Worm (Caenorhabditis elegans) whole organism, L1 larva: Measurements from ENCODE around the gene bre-1.

Experiments
- C34B4.2 ChIP-seq: sonication (generic microtip); optimal IDR thresholded peaks from 2 replicates; lab custom pipeline; 2017; ENCODE audit warnings: mild to moderate bottlenecking, missing genetic modification characterization, missing compliant biosample characterization
- F16B12.6 ChIP-seq: fragments of 150-350 bp; optimal IDR thresholded peaks from 2 replicates; lab custom pipeline; 2014; ENCODE audit warnings: missing biosample characterization, missing genetic modification characterization
- blmp-1 ChIP-seq: fragments of 150-350 bp; optimal IDR thresholded peaks from 2 replicates; lab custom pipeline; 2014; ENCODE audit warnings: missing biosample characterization, missing genetic modification characterization
- ceh-82 ChIP-seq, 3 experiments: fragments of 150-350 bp in 1 of 3; sonication (generic microtip) in 2 of 3; optimal IDR thresholded peaks; 2 replicates each; lab custom pipeline; 2014 to 2017; ENCODE audit warnings: missing biosample characterization in 3 of 3, missing genetic modification characterization in 3 of 3
- ceh-90 ChIP-seq: sonication (generic microtip); optimal IDR thresholded peaks from 2 replicates; lab custom pipeline; 2016; ENCODE audit warnings: missing genetic modification characterization, missing compliant biosample characterization
- ces-1 ChIP-seq: fragments of 150-350 bp; optimal IDR thresholded peaks from 2 replicates; lab custom pipeline; 2014; ENCODE audit warnings: missing biosample characterization, missing genetic modification reagents, missing genetic modification characterization
- dpl-1 ChIP-seq, 3 experiments: fragments of 150-350 bp in 2 of 3; sonication (generic microtip) in 1 of 3; optimal IDR thresholded peaks; 2 replicates each; lab custom pipeline; 2014 to 2017; ENCODE audit warnings: missing biosample characterization in 3 of 3, missing genetic modification characterization in 3 of 3, missing genetic modification reagents in 3 of 3
- dsc-1 ChIP-seq: sonication (generic microtip); optimal IDR thresholded peaks from 2 replicates; lab custom pipeline; 2016; ENCODE audit warnings: mild to moderate bottlenecking, missing genetic modification characterization, missing compliant biosample characterization
- efl-1 ChIP-seq, 4 experiments: fragments of 150-350 bp; optimal IDR thresholded peaks in 3 of 4; peaks in 1 of 4; 1 replicate in 1 of 4; 2 replicates in 3 of 4; lab custom pipeline; 2014; ENCODE audit warnings: missing biosample characterization in 2 of 4, missing genetic modification characterization in 2 of 4, missing genetic modification reagents in 2 of 4
- elt-2 ChIP-seq: sonication (generic microtip); optimal IDR thresholded peaks from 2 replicates; lab custom pipeline; 2016; ENCODE audit warnings: missing genetic modification characterization, mild to moderate bottlenecking, inconsistent platforms, missing compliant biosample characterization, missing genetic modification reagents
- elt-3 ChIP-seq, 6 experiments: fragments of 150-350 bp in 1 of 6; sonication (generic microtip); optimal IDR thresholded peaks; 2 replicates each; lab custom pipeline; 2017 to 2018; ENCODE audit warnings: missing biosample characterization in 6 of 6, missing genetic modification characterization in 6 of 6, inconsistent platforms in 1 of 6
- ets-5 ChIP-seq: fragments of 200-800 bp; sonication (Bioruptor generic); IDR thresholded peaks from 2 replicates; pipeline ENCODE4 v1.3.6; 2022; ENCODE audit warnings: missing genetic modification characterization, missing compliant biosample characterization
- fkh-10 ChIP-seq: sonication (generic microtip); optimal IDR thresholded peaks from 2 replicates; lab custom pipeline; 2017; ENCODE audit warnings: missing biosample characterization, missing genetic modification reagents, missing genetic modification characterization
- fkh-4 ChIP-seq: sonication (generic microtip); optimal IDR thresholded peaks from 2 replicates; lab custom pipeline; 2016; ENCODE audit warnings: missing compliant biosample characterization, missing genetic modification characterization, borderline replicate concordance
- fkh-8 ChIP-seq: sonication (generic microtip); optimal IDR thresholded peaks from 2 replicates; lab custom pipeline; 2016; ENCODE audit warnings: mild to moderate bottlenecking, missing genetic modification characterization, missing compliant biosample characterization
- irx-1 ChIP-seq: sonication (generic microtip); optimal IDR thresholded peaks from 2 replicates; lab custom pipeline; 2016; ENCODE audit warnings: missing genetic modification characterization, missing compliant biosample characterization
- lin-14 ChIP-seq: fragments of 200-800 bp; sonication (Bioruptor generic); optimal IDR thresholded peaks from 2 replicates; lab custom pipeline; 2018; ENCODE audit warnings: mild to moderate bottlenecking, missing genetic modification characterization, moderate library complexity, missing compliant biosample characterization
- lin-35 ChIP-seq, 2 experiments: fragments of 150-350 bp; optimal IDR thresholded peaks; 2 replicates each; lab custom pipeline; 2014; ENCODE audit warnings: missing biosample characterization in 2 of 2, missing genetic modification characterization in 2 of 2, missing genetic modification reagents in 2 of 2
- nhr-11 ChIP-seq: fragments of 150-350 bp; optimal IDR thresholded peaks from 2 replicates; lab custom pipeline; 2014; ENCODE audit warnings: missing biosample characterization, missing genetic modification characterization
- nhr-20 ChIP-seq: sonication (generic microtip); optimal IDR thresholded peaks from 2 replicates; lab custom pipeline; 2016; ENCODE audit warnings: mild to moderate bottlenecking, missing genetic modification characterization, missing compliant biosample characterization
- nhr-71 ChIP-seq: sonication (generic microtip); optimal IDR thresholded peaks from 2 replicates; lab custom pipeline; 2016; ENCODE audit warnings: mild to moderate bottlenecking, missing genetic modification characterization, moderate library complexity, missing compliant biosample characterization
- nhr-76 ChIP-seq: sonication (generic microtip); optimal IDR thresholded peaks from 2 replicates; lab custom pipeline; 2017; ENCODE audit warnings: missing biosample characterization, missing genetic modification characterization
- nhr-84 ChIP-seq: sonication (generic microtip); optimal IDR thresholded peaks from 2 replicates; lab custom pipeline; 2017; ENCODE audit warnings: missing biosample characterization, missing genetic modification characterization
- nhr-85 ChIP-seq: sonication (generic microtip); peaks from one replicate; lab custom pipeline; 2016; ENCODE audit warnings: missing genetic modification characterization, inconsistent platforms, missing compliant biosample characterization
- pqm-1 ChIP-seq: sonication (generic microtip); optimal IDR thresholded peaks from 3 replicates; lab custom pipeline; 2017; ENCODE audit warnings: missing biosample characterization, missing genetic modification characterization
- rnt-1 ChIP-seq: sonication (generic microtip); optimal IDR thresholded peaks from 2 replicates; lab custom pipeline; 2016; ENCODE audit warnings: mild to moderate bottlenecking, missing genetic modification characterization, moderate library complexity, missing compliant biosample characterization
- snpc-4 ChIP-seq: fragments of 150-350 bp; optimal IDR thresholded peaks from 2 replicates; lab custom pipeline; 2014; ENCODE audit warnings: missing biosample characterization, missing genetic modification characterization
- snu-23 ChIP-seq: sonication (generic microtip); optimal IDR thresholded peaks from 2 replicates; lab custom pipeline; 2016; ENCODE audit warnings: missing genetic modification characterization, missing compliant biosample characterization
- swsn-7 ChIP-seq: sonication (generic microtip); optimal IDR thresholded peaks from 2 replicates; lab custom pipeline; 2016; ENCODE audit warnings: missing genetic modification characterization, missing compliant biosample characterization
- tlp-1 ChIP-seq: fragments of 150-350 bp; optimal IDR thresholded peaks from 2 replicates; lab custom pipeline; 2014; ENCODE audit warnings: missing biosample characterization, missing genetic modification characterization
- vab-15 ChIP-seq: sonication (generic microtip); optimal IDR thresholded peaks from 2 replicates; lab custom pipeline; 2017; ENCODE audit warnings: missing genotype, mild to moderate bottlenecking, missing genetic modification characterization, missing compliant biosample characterization
- xbp-1 ChIP-seq: sonication (generic microtip); optimal IDR thresholded peaks from 2 replicates; lab custom pipeline; 2016; ENCODE audit warnings: missing genetic modification characterization, missing compliant biosample characterization

The bre-1 gene

DNA sequence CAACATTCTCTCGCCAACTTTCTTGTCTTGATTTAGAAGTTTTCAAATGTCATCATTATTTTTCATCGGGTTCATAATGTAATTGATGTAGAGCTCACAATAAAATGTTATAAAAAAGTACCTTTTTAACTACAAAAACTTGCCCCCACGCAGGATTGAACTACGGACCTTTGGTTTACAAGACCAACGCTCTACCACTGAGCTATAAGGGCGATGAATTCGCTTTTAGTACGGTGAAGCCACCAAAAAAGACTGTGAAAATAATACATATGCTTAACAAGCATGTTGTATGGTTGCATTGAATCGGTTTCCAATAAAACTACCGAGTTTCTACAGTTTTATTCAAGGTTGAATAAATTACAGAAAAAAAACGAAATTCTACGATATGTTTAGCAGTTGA is 13.6 kb downstream of the bre-1 start:
- TF ChIP-seq lin-35 (GFP tag; optimal IDR thresholded peaks at IDR 0.05; lab: Kevin White, UChicago) = no peak
- no peak for TF ChIP-seq ceh-90 (tag; lab: Kevin White, UChicago)
- TF ChIP-seq F16B12.6 (tag; lab: Kevin White, UChicago) = no peak
- no peak for TF ChIP-seq xbp-1 (tag; lab: Kevin White, UChicago)
- no peak for TF ChIP-seq nhr-11

DNA sequence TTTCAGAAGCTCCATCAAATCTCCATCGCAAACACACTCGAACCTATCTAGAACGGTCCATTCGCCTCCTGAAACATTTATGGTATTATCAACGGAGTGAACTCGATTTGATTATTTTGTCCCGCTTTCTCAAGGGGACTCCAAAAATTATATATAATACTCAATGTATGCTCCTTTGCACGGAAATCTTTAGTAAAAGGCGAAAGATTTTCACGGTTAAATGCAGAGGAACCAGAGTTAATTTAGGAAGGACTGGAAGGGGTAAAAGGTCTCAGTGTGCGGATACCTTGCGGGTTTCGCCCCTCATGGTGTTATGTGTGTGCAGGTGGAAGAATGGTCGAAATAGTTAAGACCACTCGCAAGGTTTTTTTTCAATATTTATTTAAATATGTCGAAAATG is 14.1 kb downstream of the bre-1 start:
- TF ChIP-seq tlp-1 (tag; lab: Kevin White, UChicago) = no peak
- TF ChIP-seq snpc-4 (tag; lab: Kevin White, UChicago) = peak; percentile 79

DNA sequence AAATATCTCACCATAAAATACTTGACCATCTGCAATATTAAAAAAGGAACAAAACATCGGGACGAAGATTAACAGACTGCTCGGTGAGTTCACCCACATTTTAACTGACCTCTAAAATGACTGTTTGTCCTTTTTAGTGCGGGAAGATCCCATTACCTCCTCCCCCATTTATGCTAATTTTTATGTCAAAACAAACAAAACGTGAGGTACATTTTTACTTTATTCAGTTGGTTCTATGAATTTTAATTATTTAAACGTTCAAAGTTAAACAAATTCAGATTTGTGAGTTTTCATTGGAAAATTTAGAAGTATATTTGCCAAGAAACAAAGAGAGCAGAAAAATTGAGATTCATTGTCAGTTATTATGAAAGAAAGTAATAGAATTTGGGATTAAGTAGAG is 15.6 kb downstream of the bre-1 start, which contains the start of gene C53D6.8:
Gene C53D6.8 (minus strand): TSS at position 101 of the 400 bp plus-strand sequence.
- TF ChIP-seq dpl-1 (GFP tag; optimal IDR thresholded peaks at IDR 0.05; lab: Kevin White, UChicago) (no peak), blmp-1 (tag; lab: Kevin White, UChicago) (no peak), pqm-1 (tag; lab: Kevin White, UChicago) (no peak), nhr-20 (no peak), elt-3 (tag; optimal IDR thresholded peaks at IDR 0.05; lab: Kevin White, UChicago) (no peak), nhr-76 (tag; lab: Kevin White, UChicago) (no peak), rnt-1 (tag; lab: Kevin White, UChicago) (no peak), ets-5 (GFP tag; lab: Robert Waterston, UW) (no peak), fkh-4 (no peak), nhr-11 (no peak), swsn-7 (tag; lab: Kevin White, UChicago) (no peak), fkh-10 (GFP tag; lab: Kevin White, UChicago) (no peak)
- TF ChIP-seq, all 84 proteins: peak for 0

- TF ChIP-seq dpl-1 (GFP tag; optimal IDR thresholded peaks at IDR 0.05; lab: Kevin White, UChicago) (no peak), efl-1 (optimal IDR thresholded peaks at IDR 0.05; lab: Kevin White, UChicago) (no peak), efl-1 (GFP tag; optimal IDR thresholded peaks at IDR 0.05 in 1 of 2; lab: Kevin White, UChicago) (peak in 1 of 2 experiments; percentile 38), lin-14 (peak; percentile 10)
Observed at ce11 chrIV:9005310-9005709, 18.2 kb downstream of the bre-1 start, which contains the start of gene unc-129. TSS of gene unc-129 (minus strand) at chrIV:9005410.

- TF ChIP-seq nhr-84 (tag; lab: Kevin White, UChicago) (no peak), ceh-82 (tag; optimal IDR thresholded peaks at IDR 0.05; lab: Kevin White, UChicago) (no peak), nhr-71 (tag; lab: Kevin White, UChicago) (peak; percentile 12), nhr-85 (tag; lab: Kevin White, UChicago) (no peak), rnt-1 (tag; lab: Kevin White, UChicago) (peak; percentile 25), snu-23 (no peak), lin-14 (peak; percentile 40), dsc-1 (no peak), ces-1 (GFP tag; lab: Kevin White, UChicago) (no peak), C34B4.2 (tag; lab: Kevin White, UChicago) (no peak)
Observed at ce11 chrIV:9007947-9008346, 20.9 kb downstream of the bre-1 start.

DNA sequence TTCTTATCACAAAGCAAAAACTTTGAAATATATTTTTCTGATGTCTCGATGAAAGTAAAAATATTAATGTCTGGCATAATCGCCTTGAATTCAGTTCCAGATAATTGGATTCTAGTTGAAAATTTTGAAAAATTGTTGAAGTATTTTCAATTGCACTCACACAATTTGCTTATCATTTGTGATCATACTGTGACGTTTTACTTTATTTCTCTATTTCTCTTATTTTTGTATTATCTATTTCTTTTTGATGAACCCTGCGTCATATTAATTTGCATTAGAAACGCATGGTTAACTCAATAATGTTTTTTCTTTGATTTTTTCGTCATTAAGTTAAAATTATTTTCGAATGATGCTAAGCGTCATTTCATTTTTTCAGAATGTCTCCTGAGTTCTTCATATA is 23.2 kb downstream of the bre-1 start, which contains the start of gene C53D6.11:
Gene C53D6.11 (plus strand): TSS at position 328 of the 400 bp plus-strand sequence.
- TF ChIP-seq lin-14 = peak; percentile 5
- no peak for TF ChIP-seq snpc-4 (tag; lab: Kevin White, UChicago)
- no peak for TF ChIP-seq vab-15
- TF ChIP-seq fkh-10 (GFP tag; lab: Kevin White, UChicago) = no peak
- TF ChIP-seq elt-2 = peak; percentile 43
- no peak for TF ChIP-seq efl-1 (optimal IDR thresholded peaks at IDR 0.05; lab: Kevin White, UChicago)
- TF ChIP-seq efl-1 (GFP tag; optimal IDR thresholded peaks at IDR 0.05 in 1 of 2; lab: Kevin White, UChicago) = peak in 1 of 2 experiments; percentile 71
- TF ChIP-seq fkh-8 = no peak
- TF ChIP-seq irx-1 (tag; lab: Kevin White, UChicago) = no peak
